Fruit fly (Drosophila melanogaster) whole organism, embryonic: ENCODE data around the gene CG3919.
A peak's percentile ranks its signal among the peaks of the same experiment; 100 is the strongest.

Source experiments
- Asciz ChIP-seq: fragments of 200-800 bp; sonication (Bioruptor generic); optimal IDR thresholded peaks from 2 replicates; lab custom pipeline; 2017; ENCODE audit warnings: missing biosample characterization, mild to moderate bottlenecking, missing genetic modification characterization, missing genetic modification reagents
- CG1024 ChIP-seq: fragments of 200-800 bp; sonication (Bioruptor generic); IDR thresholded peaks from 2 replicates; pipeline ENCODE4 v1.3.6; 2022; ENCODE audit warnings: missing biosample characterization, missing genetic modification characterization
- CG10462 ChIP-seq: fragments of 200-800 bp; sonication (Bioruptor generic); optimal IDR thresholded peaks from 2 replicates; lab custom pipeline; 2016; ENCODE audit warnings: missing biosample characterization, missing genetic modification characterization
- CG10543 ChIP-seq: fragments of 200-800 bp; sonication (Bioruptor generic); optimal IDR thresholded peaks from 3 replicates; lab custom pipeline; 2017; ENCODE audit warnings: missing biosample characterization, mild to moderate bottlenecking, missing genetic modification characterization, moderate library complexity
- CG11085 ChIP-seq: fragments of 200-800 bp; sonication (Bioruptor generic); IDR thresholded peaks from 2 replicates; pipeline ENCODE4 v1.3.6; 2022; ENCODE audit warnings: missing biosample characterization, missing genetic modification characterization
- CG11398 ChIP-seq: fragments of 200-800 bp; sonication (Bioruptor generic); optimal IDR thresholded peaks from 2 replicates; lab custom pipeline; 2016; ENCODE audit warnings: missing biosample characterization, missing genetic modification characterization
- CG12219 ChIP-seq: fragments of 200-800 bp; sonication (Bioruptor generic); optimal IDR thresholded peaks from 3 replicates; lab custom pipeline; 2018; ENCODE audit warnings: missing biosample characterization, mild to moderate bottlenecking, missing genetic modification characterization
- CG14014 ChIP-seq: fragments of 200-800 bp; sonication (Bioruptor generic); IDR thresholded peaks from 2 replicates; pipeline ENCODE4 v1.3.6; 2022; ENCODE audit warnings: missing biosample characterization, missing genetic modification characterization
- CG14710 ChIP-seq: fragments of 200-800 bp; sonication (Bioruptor generic); optimal IDR thresholded peaks from 3 replicates; lab custom pipeline; 2019; ENCODE audit warnings: missing biosample characterization, mild to moderate bottlenecking, missing genetic modification characterization, moderate library complexity
- CG17802 ChIP-seq: fragments of 200-800 bp; sonication (Bioruptor generic); optimal IDR thresholded peaks from 2 replicates; lab custom pipeline; 2018; ENCODE audit warnings: missing biosample characterization, mild to moderate bottlenecking, missing genetic modification characterization, moderate library complexity
- CG18619 ChIP-seq: fragments of 200-800 bp; sonication (Bioruptor generic); optimal IDR thresholded peaks from 3 replicates; lab custom pipeline; 2017; ENCODE audit warnings: missing biosample characterization, mild to moderate bottlenecking, missing genetic modification characterization
- CG2202 ChIP-seq: fragments of 200-800 bp; sonication (Bioruptor generic); optimal IDR thresholded peaks from 2 replicates; lab custom pipeline; 2018; ENCODE audit warnings: missing biosample characterization, mild to moderate bottlenecking, missing genetic modification characterization
- CG2678 ChIP-seq: fragments of 200-800 bp; sonication (Bioruptor generic); optimal IDR thresholded peaks from 3 replicates; lab custom pipeline; 2019; ENCODE audit warnings: missing biosample characterization, mild to moderate bottlenecking, missing genetic modification characterization, moderate library complexity
- CG30020 ChIP-seq: fragments of 200-800 bp; optimal IDR thresholded peaks from 2 replicates; lab custom pipeline; 2019; ENCODE audit warnings: missing biosample characterization, mild to moderate bottlenecking, missing genetic modification characterization, moderate library complexity
- CG3407 ChIP-seq: fragments of 200-800 bp; sonication (Bioruptor generic); optimal IDR thresholded peaks from 2 replicates; lab custom pipeline; 2018; ENCODE audit warnings: missing biosample characterization, mild to moderate bottlenecking, missing genetic modification characterization
- CG34224 ChIP-seq: fragments of 200-800 bp; sonication (Bioruptor generic); IDR thresholded peaks from 3 replicates; pipeline ENCODE4 v1.3.6; 2022; ENCODE audit warnings: missing biosample characterization, missing genetic modification characterization; ENCODE audit not compliant: partially characterized antibody
- CG4282 ChIP-seq: fragments of 200-800 bp; sonication (Bioruptor generic); optimal IDR thresholded peaks from 2 replicates; lab custom pipeline; 2016; ENCODE audit warnings: missing biosample characterization, missing genetic modification characterization
- CG4360 ChIP-seq: fragments of 200-800 bp; sonication (Bioruptor generic); IDR thresholded peaks from 2 replicates; pipeline ENCODE4 v1.3.6; 2022; ENCODE audit warnings: missing biosample characterization, missing genetic modification characterization
- CG6683 ChIP-seq: fragments of 200-800 bp; sonication (Bioruptor generic); optimal IDR thresholded peaks from 2 replicates; lab custom pipeline; 2017; ENCODE audit warnings: missing biosample characterization, mild to moderate bottlenecking, missing genetic modification characterization, missing genetic modification reagents
- CG7987 ChIP-seq: fragments of 200-800 bp; sonication (Bioruptor generic); optimal IDR thresholded peaks from 2 replicates; lab custom pipeline; 2018; ENCODE audit warnings: missing biosample characterization, mild to moderate bottlenecking, missing genetic modification characterization, moderate library complexity
- CG9876 ChIP-seq: fragments of 200-800 bp; sonication (Bioruptor generic); optimal IDR thresholded peaks from 2 replicates; lab custom pipeline; 2016; ENCODE audit warnings: missing biosample characterization, missing genetic modification characterization
- CHES-1-like ChIP-seq: fragments of 200-800 bp; sonication (Bioruptor generic); optimal IDR thresholded peaks from 2 replicates; lab custom pipeline; 2016; ENCODE audit warnings: missing biosample characterization, missing genetic modification characterization
- Dad ChIP-seq: fragments of 200-800 bp; sonication (Bioruptor generic); optimal IDR thresholded peaks from 3 replicates; lab custom pipeline; 2016; ENCODE audit warnings: missing biosample characterization, missing genetic modification characterization
- ERR ChIP-seq: fragments of 200-800 bp; sonication (Bioruptor generic); optimal IDR thresholded peaks from 2 replicates; lab custom pipeline; 2016; ENCODE audit warnings: missing biosample characterization, missing genetic modification characterization
- Ets65A ChIP-seq: fragments of 200-800 bp; sonication (Bioruptor generic); peaks from one replicate; lab custom pipeline; 2016; ENCODE audit warnings: missing biosample characterization, missing genetic modification characterization
- Meics ChIP-seq: fragments of 200-800 bp; sonication (Bioruptor generic); optimal IDR thresholded peaks from 2 replicates; lab custom pipeline; 2017; ENCODE audit warnings: missing biosample characterization, mild to moderate bottlenecking, missing genetic modification characterization
- Nf-YC ChIP-seq: fragments of 200-800 bp; optimal IDR thresholded peaks from 3 replicates; lab custom pipeline; 2019; ENCODE audit warnings: missing biosample characterization, mild to moderate bottlenecking, missing genetic modification characterization, moderate library complexity
- Optix ChIP-seq: fragments of 200-800 bp; sonication (Bioruptor generic); IDR thresholded peaks from 3 replicates; pipeline ENCODE4 v1.3.6; 2022; ENCODE audit warnings: missing biosample characterization, missing genetic modification characterization
- Rx ChIP-seq: fragments of 200-800 bp; sonication (Bioruptor generic); IDR thresholded peaks from 2 replicates; pipeline ENCODE4 v1.3.6; 2022; ENCODE audit warnings: missing biosample characterization, missing genetic modification characterization
- Spps ChIP-seq: fragments of 200-800 bp; sonication (Bioruptor generic); optimal IDR thresholded peaks from 2 replicates; lab custom pipeline; 2018; ENCODE audit warnings: missing biosample characterization, mild to moderate bottlenecking, missing genetic modification characterization
- Xrp1 ChIP-seq: fragments of 200-800 bp; sonication (Bioruptor generic); IDR thresholded peaks from 2 replicates; pipeline ENCODE4 v1.3.6; 2022; ENCODE audit warnings: missing biosample characterization, missing genetic modification characterization
- ac ChIP-seq: fragments of 200-800 bp; sonication (Bioruptor generic); optimal IDR thresholded peaks from 3 replicates; lab custom pipeline; 2017; ENCODE audit warnings: missing biosample characterization, mild to moderate bottlenecking, missing genetic modification characterization
- ap ChIP-seq: fragments of 200-800 bp; sonication (Bioruptor generic); IDR thresholded peaks from 2 replicates; pipeline ENCODE4 v1.3.6; 2022; ENCODE audit warnings: missing biosample characterization, missing genetic modification characterization
- cg ChIP-seq: fragments of 200-800 bp; sonication (Bioruptor generic); optimal IDR thresholded peaks from 3 replicates; lab custom pipeline; 2019; ENCODE audit warnings: missing biosample characterization, mild to moderate bottlenecking, missing genetic modification characterization, moderate library complexity
- chinmo ChIP-seq: fragments of 200-800 bp; sonication (Bioruptor generic); IDR thresholded peaks from 4 replicates; pipeline ENCODE4 v1.3.6; 2022; ENCODE audit warnings: missing biosample characterization, missing genetic modification characterization; ENCODE audit not compliant: partially characterized antibody
- corto ChIP-seq: fragments of 200-800 bp; sonication (Bioruptor generic); optimal IDR thresholded peaks from 2 replicates; lab custom pipeline; 2016; ENCODE audit warnings: missing biosample characterization, mild to moderate bottlenecking, missing genetic modification characterization, moderate library complexity
- cwo ChIP-seq: fragments of 200-800 bp; sonication (Bioruptor generic); optimal IDR thresholded peaks from 3 replicates; lab custom pipeline; 2017; ENCODE audit warnings: missing biosample characterization, missing genetic modification characterization, mild to moderate bottlenecking, moderate library complexity, missing genetic modification reagents
- dmrt99B ChIP-seq: fragments of 200-800 bp; sonication (Bioruptor generic); optimal IDR thresholded peaks from 2 replicates; lab custom pipeline; 2018; ENCODE audit warnings: missing biosample characterization, mild to moderate bottlenecking, missing genetic modification characterization, moderate library complexity
- dysf ChIP-seq: fragments of 200-800 bp; sonication (Bioruptor generic); IDR thresholded peaks from 3 replicates; pipeline ENCODE4 v1.3.6; 2022; ENCODE audit warnings: missing biosample characterization, missing genetic modification characterization
- ems ChIP-seq: fragments of 200-800 bp; sonication (Bioruptor generic); optimal IDR thresholded peaks from 3 replicates; lab custom pipeline; 2016; ENCODE audit warnings: missing biosample characterization, missing genetic modification characterization
- eyg ChIP-seq: fragments of 200-800 bp; sonication (Bioruptor generic); optimal IDR thresholded peaks from 3 replicates; lab custom pipeline; 2016; ENCODE audit warnings: missing biosample characterization, missing genetic modification characterization
- hth ChIP-seq: fragments of >200 bp; optimal IDR thresholded peaks from 2 replicates; lab custom pipeline; 2017; ENCODE audit warnings: inconsistent platforms
- ind ChIP-seq: fragments of 200-800 bp; sonication (Bioruptor generic); optimal IDR thresholded peaks from 3 replicates; lab custom pipeline; 2016; ENCODE audit warnings: missing biosample characterization, missing genetic modification characterization
- jigr1 ChIP-seq: fragments of 200-800 bp; sonication (Bioruptor generic); IDR thresholded peaks from 3 replicates; pipeline ENCODE4 v1.3.6; 2022; ENCODE audit warnings: missing biosample characterization, missing genetic modification characterization
- kah ChIP-seq: fragments of 200-800 bp; sonication (Bioruptor generic); optimal IDR thresholded peaks from 2 replicates; lab custom pipeline; 2018; ENCODE audit warnings: missing biosample characterization, mild to moderate bottlenecking, missing genetic modification characterization
- kay ChIP-seq: fragments of 200-800 bp; sonication (Bioruptor generic); optimal IDR thresholded peaks from 2 replicates; lab custom pipeline; 2016; ENCODE audit warnings: missing biosample characterization, missing genetic modification characterization
- maf-S ChIP-seq: fragments of 200-800 bp; sonication (Bioruptor generic); optimal IDR thresholded peaks from 2 replicates; lab custom pipeline; 2016; ENCODE audit warnings: missing biosample characterization, missing genetic modification characterization
- pros ChIP-seq: fragments of 200-800 bp; sonication (Bioruptor generic); optimal IDR thresholded peaks from 3 replicates; lab custom pipeline; 2019; ENCODE audit warnings: missing biosample characterization, mild to moderate bottlenecking, missing genetic modification characterization, moderate library complexity
- rib ChIP-seq: fragments of 200-800 bp; sonication (Bioruptor generic); IDR thresholded peaks from 2 replicates; pipeline ENCODE4 v1.3.6; 2022; ENCODE audit warnings: missing biosample characterization, missing genetic modification characterization
- stwl ChIP-seq: fragments of 200-800 bp; sonication (Bioruptor generic); optimal IDR thresholded peaks from 3 replicates; lab custom pipeline; 2018; ENCODE audit warnings: missing biosample characterization, mild to moderate bottlenecking, missing genetic modification characterization, moderate library complexity
- trem ChIP-seq: fragments of 200-800 bp; optimal IDR thresholded peaks from 3 replicates; lab custom pipeline; 2019; ENCODE audit warnings: missing biosample characterization, mild to moderate bottlenecking, missing genetic modification characterization, moderate library complexity

Gene CG3919

dm6 chr3L:14366124-14366523, 44.3 kb upstream of the CG3919 start:
- TF ChIP-seq Spps (peak; percentile 60), ap (GFP tag; lab: Robert Waterston, UW) (no peak), CG4360 (GFP tag; lab: Robert Waterston, UW) (peak; percentile 29; the same call in 1 of the 2 replicates), cwo (GFP tag; lab: Kevin White, UChicago) (no peak), Optix (peak; percentile 40; the same call in 1 of the 3 replicates), ac (GFP tag; lab: Kevin White, UChicago) (peak; percentile 68), pros (GFP tag; lab: Kevin White, UChicago) (peak; percentile 38), CG7987 (GFP tag; lab: Kevin White, UChicago) (peak; percentile 10), dmrt99B (tag; lab: Kevin White, UChicago) (peak; percentile 70), Asciz (GFP tag; lab: Kevin White, UChicago) (peak; percentile 91), CG11085 (GFP tag; lab: Robert Waterston, UW) (no peak), trem (peak; percentile 47), corto (GFP tag; lab: Kevin White, UChicago) (no peak), Dad (GFP tag; lab: Kevin White, UChicago) (no peak), CG10462 (GFP tag; lab: Kevin White, UChicago) (peak; percentile 7), CG18619 (GFP tag; lab: Kevin White, UChicago) (peak; percentile 61), cg (GFP tag; lab: Kevin White, UChicago) (no peak), ems (GFP tag; lab: Kevin White, UChicago) (no peak), ind (GFP tag; lab: Kevin White, UChicago) (no peak), CG1024 (no peak), ERR (GFP tag; lab: Kevin White, UChicago) (no peak), Ets65A (GFP tag; lab: Kevin White, UChicago) (no peak), kay (GFP tag; lab: Kevin White, UChicago) (no peak), CG17802 (no peak), CG9876 (GFP tag; lab: Kevin White, UChicago) (peak; percentile 13), hth (lab: Kevin White, UChicago) (no peak), CG14710 (tag; lab: Kevin White, UChicago) (peak; percentile 69), CG34224 (GFP tag; lab: Robert Waterston, UW) (no peak), CG12219 (GFP tag; lab: Kevin White, UChicago) (peak; percentile 80), CG2202 (peak; percentile 87), CG30020 (tag; lab: Kevin White, UChicago) (no peak), maf-S (GFP tag; lab: Kevin White, UChicago) (no peak), jigr1 (GFP tag; lab: Robert Waterston, UW) (no peak), Meics (GFP tag; lab: Kevin White, UChicago) (peak; percentile 27), stwl (tag; lab: Kevin White, UChicago) (peak; percentile 1), CG11398 (GFP tag; lab: Kevin White, UChicago) (peak; percentile 11), CG4282 (GFP tag; lab: Kevin White, UChicago) (no peak), kah (GFP tag; lab: Kevin White, UChicago) (peak; percentile 46), Nf-YC (tag; lab: Kevin White, UChicago) (peak; percentile 31), Rx (no peak), chinmo (GFP tag; lab: Robert Waterston, UW) (no peak), CHES-1-like (GFP tag; lab: Kevin White, UChicago) (no peak), CG14014 (0 out of 2 replicates have a peak, but pooled peaks have one; percentile 45), CG2678 (tag; lab: Kevin White, UChicago) (peak; percentile 67), CG6683 (GFP tag; lab: Kevin White, UChicago) (peak; percentile 28), CG3407 (peak; percentile 82), rib (GFP tag; lab: Robert Waterston, UW) (0 out of 2 replicates have a peak, but pooled peaks have one; percentile 49), Xrp1 (peak; percentile 67), dysf (peak; percentile 46; the same call in 1 of the 3 replicates), CG10543 (GFP tag; lab: Kevin White, UChicago) (peak; percentile 77), eyg (no peak)
